Fruit fly (Drosophila melanogaster): ENCODE data around the gene Mic26-27.

- TF ChIP-seq ttk (optimal IDR thresholded peaks at IDR 0.05) (no peak), Sin3A (optimal IDR thresholded peaks at IDR 0.05) (no peak), psq (optimal IDR thresholded peaks at IDR 0.05) (no peak), Myc (optimal IDR thresholded peaks at IDR 0.05) (no peak), h (optimal IDR thresholded peaks at IDR 0.05) (no peak), insv (optimal IDR thresholded peaks at IDR 0.05) (no peak)
Observed at dm6 chr3R:16190782-16191181, 44.1 kb upstream of the Mic26-27 start.

Measured in Kc167 (cell line).